Fruit fly (Drosophila melanogaster): ENCODE results near the gene CG45075.

The CG45075 gene

dm6 chr2L:6051212-6051621 lies 40.0 kb upstream of the CG45075 start (continued):
- peak; percentile 94 for TF ChIP-seq CG31627 (GFP tag; optimal IDR thresholded peaks at IDR 0.05)
- no peak for TF ChIP-seq fkh (GFP tag; optimal IDR thresholded peaks at IDR 0.05)
- TF ChIP-seq CG6808 (GFP tag; optimal IDR thresholded peaks at IDR 0.05), result peak; percentile 93
- TF ChIP-seq OdsH (GFP tag; optimal IDR thresholded peaks at IDR 0.05), result peak; percentile 95
- TF ChIP-seq CG8319 (GFP tag; optimal IDR thresholded peaks at IDR 0.05), result peak; percentile 88
- TF ChIP-seq Hr38 (GFP tag; optimal IDR thresholded peaks at IDR 0.05), result no peak
- peak; percentile 95 for TF ChIP-seq CG6854 (GFP tag; optimal IDR thresholded peaks at IDR 0.05)
- peak; percentile 86 for TF ChIP-seq fd85E (GFP tag; optimal IDR thresholded peaks at IDR 0.05)

dm6 chr2L:6053874-6054469 lies 37.2 kb upstream of the CG45075 start, which contains the start of gene CG13995:
TSS of gene CG13995 (plus strand) at chr2L:6054302.
- TF ChIP-seq CG34406 (GFP tag; optimal IDR thresholded peaks at IDR 0.05) (no peak), CG15336 (GFP tag; IDR thresholded peaks at IDR 0.05) (0 out of 2 replicates have a peak, but pooled peaks have one; percentile 20), ss (GFP tag; optimal IDR thresholded peaks at IDR 0.05) (peak; percentile 8 to 19), CG1621 (tag; optimal IDR thresholded peaks at IDR 0.05) (peak; percentile 53), CG8119 (GFP tag; IDR thresholded peaks at IDR 0.05) (no peak)

DNA sequence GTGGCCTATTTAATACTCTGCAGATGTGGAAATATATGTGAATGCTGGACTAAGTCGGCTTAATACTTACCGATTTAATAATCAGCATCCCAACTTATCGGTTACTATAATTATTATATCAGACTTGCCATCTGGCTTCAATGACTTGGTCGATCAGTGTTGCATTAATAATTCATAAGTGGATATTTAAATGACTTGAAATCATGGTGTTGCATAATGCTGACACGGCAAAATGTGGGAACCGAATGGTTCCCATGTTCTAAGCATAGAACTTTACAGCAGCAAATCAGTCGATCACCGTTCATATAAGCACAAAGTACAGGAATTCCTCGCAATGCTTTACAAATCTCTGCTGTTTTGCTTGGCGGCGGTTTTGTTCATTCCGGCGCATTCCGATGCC lies 31.0 kb upstream of the CG45075 start, which contains the start of gene CG34180:
TSS of gene CG34180 (plus strand) at position 301 of the 400 bp plus-strand sequence.
- no peak for TF ChIP-seq pdm3 (GFP tag; optimal IDR thresholded peaks at IDR 0.05)
- no peak for TF ChIP-seq Ets21C (GFP tag; optimal IDR thresholded peaks at IDR 0.05)
- TF ChIP-seq CG11902 (GFP tag; optimal IDR thresholded peaks at IDR 0.05), result no peak
- TF ChIP-seq Hr39 (GFP tag; optimal IDR thresholded peaks at IDR 0.05), result no peak
- no peak for TF ChIP-seq fkh (GFP tag; optimal IDR thresholded peaks at IDR 0.05)
- TF ChIP-seq CG6854 (GFP tag; optimal IDR thresholded peaks at IDR 0.05), result no peak
- no peak for TF ChIP-seq Hr4 (GFP tag; optimal IDR thresholded peaks at IDR 0.05)
- no peak for TF ChIP-seq Sox102F (GFP tag; optimal IDR thresholded peaks at IDR 0.05)
- TF ChIP-seq CG6808 (GFP tag; optimal IDR thresholded peaks at IDR 0.05), result no peak
- TF ChIP-seq eg (GFP tag; IDR thresholded peaks at IDR 0.05), result no peak
- no peak for TF ChIP-seq CG16779 (tag; optimal IDR thresholded peaks at IDR 0.05)
- no peak for TF ChIP-seq CG9139 (GFP tag; optimal IDR thresholded peaks at IDR 0.05)

DNA sequence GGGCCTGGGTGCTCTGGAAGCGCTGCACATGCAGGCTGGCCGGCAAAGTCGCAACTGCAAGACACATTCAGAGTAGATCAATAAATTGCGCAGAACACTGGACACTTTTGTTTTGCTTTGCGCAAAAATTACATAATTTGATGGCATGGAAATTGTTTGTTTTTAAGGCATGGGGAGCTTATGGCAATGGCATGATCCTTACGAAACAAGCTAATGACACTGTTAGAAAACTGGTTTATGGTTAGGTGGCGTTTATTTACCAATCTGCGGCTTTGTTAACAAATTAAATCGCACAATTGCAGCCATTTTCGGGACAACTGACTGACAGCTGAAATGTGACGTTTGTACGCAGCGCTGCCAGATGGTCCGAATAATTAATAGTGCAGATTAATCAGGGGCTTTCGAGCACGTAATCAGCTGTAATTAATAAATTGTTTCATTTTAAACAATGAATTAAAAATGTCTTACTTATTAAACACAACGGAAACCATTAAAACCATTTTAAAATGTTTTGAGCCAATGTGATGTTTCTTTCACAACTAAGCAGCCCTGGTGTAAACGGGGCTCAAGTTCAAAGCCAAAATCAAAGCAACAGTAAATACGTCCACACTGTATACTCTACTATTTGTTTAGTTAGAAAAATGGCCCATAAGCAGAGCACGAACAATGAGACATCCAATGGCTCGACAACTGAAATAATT lies 28.7 kb upstream of the CG45075 start, which contains the start of the genes ND-51 and CG13994:
TSS of gene ND-51 (minus strand) at position 376 of the 701 bp plus-strand sequence.
TSS of gene CG13994 (plus strand) at position 608 of the 701 bp plus-strand sequence.
- TF ChIP-seq CG9139 (GFP tag; optimal IDR thresholded peaks at IDR 0.05) (no peak), CG34406 (GFP tag; optimal IDR thresholded peaks at IDR 0.05) (peak; percentile 69), Eip78C (GFP tag) (peak; percentile 91), Eip75B (GFP tag; optimal IDR thresholded peaks at IDR 0.05) (peak; percentile 75), lz (GFP tag; optimal IDR thresholded peaks at IDR 0.05) (peak; percentile 83), Sox15 (GFP tag; optimal IDR thresholded peaks at IDR 0.05) (peak; percentile 64), Eip93F (GFP tag; optimal IDR thresholded peaks at IDR 0.05) (no peak), CG8632 (GFP tag; optimal IDR thresholded peaks at IDR 0.05) (peak; percentile 45), CG32006 (GFP tag; optimal IDR thresholded peaks at IDR 0.05) (peak; percentile 74), Smox (GFP tag; optimal IDR thresholded peaks at IDR 0.05) (peak; percentile 70), CG6792 (GFP tag; optimal IDR thresholded peaks at IDR 0.05) (peak; percentile 59), spab (GFP tag; optimal IDR thresholded peaks at IDR 0.05) (peak; percentile 31), cyc (GFP tag; optimal IDR thresholded peaks at IDR 0.05) (peak; percentile 81), Hr4 (GFP tag; optimal IDR thresholded peaks at IDR 0.05) (peak; percentile 86), CG6808 (GFP tag; optimal IDR thresholded peaks at IDR 0.05) (peak; percentile 51), salr (GFP tag; optimal IDR thresholded peaks at IDR 0.05) (peak in 1 of 2 experiments; percentile 53), Hr39 (GFP tag; optimal IDR thresholded peaks at IDR 0.05) (peak; percentile 85), vri (GFP tag; optimal IDR thresholded peaks at IDR 0.05) (peak; percentile 76), CG6163 (GFP tag; IDR thresholded peaks at IDR 0.05) (peak; percentile 78), fkh (GFP tag; optimal IDR thresholded peaks at IDR 0.05) (peak; percentile 98), CG3032 (tag; optimal IDR thresholded peaks at IDR 0.05) (peak; percentile 75), CG8319 (GFP tag; optimal IDR thresholded peaks at IDR 0.05) (peak; percentile 43), net (GFP tag; optimal IDR thresholded peaks at IDR 0.05) (no peak), CG10669 (GFP tag; optimal IDR thresholded peaks at IDR 0.05) (no peak), Sox102F (GFP tag; optimal IDR thresholded peaks at IDR 0.05) (no peak), eg (GFP tag; IDR thresholded peaks at IDR 0.05) (peak; percentile 79), CG15336 (GFP tag; IDR thresholded peaks at IDR 0.05) (peak; percentile 55), esn (GFP tag; optimal IDR thresholded peaks at IDR 0.05) (peak; percentile 73), CG1621 (tag; optimal IDR thresholded peaks at IDR 0.05) (peak; percentile 62), CG7368 (GFP tag; optimal IDR thresholded peaks at IDR 0.05) (no peak), dac (GFP tag; optimal IDR thresholded peaks at IDR 0.05) (no peak)

Measured in whole organism, prepupa.